Fruit fly (Drosophila melanogaster) whole organism, wandering third instar larva: ENCODE data around the gene CG32195.
A peak's percentile ranks its signal among the peaks of the same experiment; 100 is the strongest.

Experiments
- Abd-B ChIP-seq: fragments of >200 bp; optimal IDR thresholded peaks from 2 replicates; lab custom pipeline; 2017; ENCODE audit warnings: missing biosample characterization, missing genetic modification characterization
- CG32264 ChIP-seq: fragments of 200-800 bp; sonication (Bioruptor generic); optimal IDR thresholded peaks from 2 replicates; lab custom pipeline; 2016; ENCODE audit warnings: missing biosample characterization, missing genetic modification characterization
- CG9705 ChIP-seq: fragments of 200-800 bp; sonication (Bioruptor generic); optimal IDR thresholded peaks from 2 replicates; lab custom pipeline; 2018; ENCODE audit warnings: missing biosample characterization, mild to moderate bottlenecking, missing genetic modification characterization
- CrebA ChIP-seq: fragments of 200-800 bp; sonication (Bioruptor generic); optimal IDR thresholded peaks from 2 replicates; lab custom pipeline; 2016; ENCODE audit warnings: missing biosample characterization, mild to moderate bottlenecking, missing genetic modification characterization, borderline replicate concordance
- Dfd ChIP-seq: fragments of >200 bp; optimal IDR thresholded peaks from 2 replicates; lab custom pipeline; 2017; ENCODE audit warnings: missing biosample characterization, missing genetic modification characterization
- Dif ChIP-seq: fragments of 200-275, 200-300 bp; sonication (Bioruptor generic); optimal IDR thresholded peaks from 2 replicates; lab custom pipeline; 2018; ENCODE audit warnings: missing biosample characterization, missing genetic modification characterization; ENCODE audit not compliant: partially characterized antibody
- HLH106 ChIP-seq: fragments of 200-800 bp; optimal IDR thresholded peaks from 3 replicates; lab custom pipeline; 2019; ENCODE audit warnings: missing biosample characterization, mild to moderate bottlenecking, missing genetic modification characterization, moderate library complexity
- Hnf4 ChIP-seq: fragments of 200-800 bp; sonication (Bioruptor generic); optimal IDR thresholded peaks from 2 replicates; lab custom pipeline; 2016; ENCODE audit warnings: missing biosample characterization, mild to moderate bottlenecking, missing genetic modification characterization
- Hr83 ChIP-seq: fragments of 200-300 bp; sonication (Bioruptor generic); optimal IDR thresholded peaks from 2 replicates; lab custom pipeline; 2016; ENCODE audit warnings: missing biosample characterization, mild to moderate bottlenecking, missing genetic modification characterization, moderate library complexity; ENCODE audit not compliant: poor library complexity, severe bottlenecking
- Jra ChIP-seq: sonication (Bioruptor generic); optimal IDR thresholded peaks from 2 replicates; lab custom pipeline; 2016; ENCODE audit warnings: missing biosample characterization, missing genetic modification characterization
- Mio ChIP-seq: sonication (Bioruptor generic); optimal IDR thresholded peaks from 2 replicates; lab custom pipeline; 2016; ENCODE audit warnings: missing biosample characterization, missing genetic modification characterization
- Myc ChIP-seq: fragments of >200 bp; optimal IDR thresholded peaks from 2 replicates; lab custom pipeline; 2017
- N ChIP-seq: fragments of >200 bp; optimal IDR thresholded peaks from 2 replicates; lab custom pipeline; 2018; ENCODE audit warnings: missing biosample characterization, missing external identifiers, missing genetic modification characterization
- OdsH ChIP-seq: fragments of 200-800 bp; sonication (Bioruptor generic); optimal IDR thresholded peaks from 2 replicates; lab custom pipeline; 2016; ENCODE audit warnings: missing biosample characterization, mild to moderate bottlenecking, missing genetic modification characterization
- Rel ChIP-seq, 2 experiments: fragments of 200-800 bp; sonication (Bioruptor generic) in 1 of 2; optimal IDR thresholded peaks; 2 replicates in 1 of 2; 3 replicates in 1 of 2; lab custom pipeline; 2016 to 2019; ENCODE audit warnings: mild to moderate bottlenecking in 2 of 2, missing biosample characterization in 2 of 2, missing genetic modification characterization in 2 of 2, moderate library complexity in 1 of 2
- Sp1 ChIP-seq: fragments of 200-800 bp; sonication (Bioruptor generic); optimal IDR thresholded peaks from 3 replicates; lab custom pipeline; 2019; ENCODE audit warnings: missing biosample characterization, mild to moderate bottlenecking, missing genetic modification characterization, moderate library complexity
- Vsx2 ChIP-seq: fragments of 200-300, 225-300 bp; sonication (Bioruptor generic); optimal IDR thresholded peaks from 2 replicates; lab custom pipeline; 2018; ENCODE audit warnings: missing biosample characterization, missing genetic modification characterization; ENCODE audit not compliant: partially characterized antibody
- br ChIP-seq: fragments of 200-800 bp; sonication (Bioruptor generic); optimal IDR thresholded peaks from 2 replicates; lab custom pipeline; 2016; ENCODE audit warnings: missing biosample characterization, missing genetic modification characterization
- brk ChIP-seq: fragments of 200-800 bp; sonication (Bioruptor generic); optimal IDR thresholded peaks from 2 replicates; lab custom pipeline; 2016; ENCODE audit warnings: missing biosample characterization, mild to moderate bottlenecking, missing genetic modification characterization
- dl ChIP-seq, 2 experiments: fragments of 175-275, 200-275 bp in 1 of 2; fragments of 200-275 bp in 1 of 2; sonication (Bioruptor generic); optimal IDR thresholded peaks; lab custom pipeline; 2018; ENCODE audit warnings: mild to moderate bottlenecking in 2 of 2, missing biosample characterization in 2 of 2, missing genetic modification characterization in 2 of 2, moderate library complexity in 2 of 2; ENCODE audit not compliant: partially characterized antibody in 2 of 2, insufficient read depth in 1 of 2
- dmrt93B ChIP-seq: fragments of 200-800 bp; sonication (Bioruptor generic); optimal IDR thresholded peaks from 2 replicates; lab custom pipeline; 2018; ENCODE audit warnings: missing biosample characterization, mild to moderate bottlenecking, missing genetic modification characterization
- dsf ChIP-seq: sonication (Bioruptor generic); optimal IDR thresholded peaks from 2 replicates; lab custom pipeline; 2016; ENCODE audit warnings: missing biosample characterization, missing genetic modification characterization, borderline replicate concordance
- ey ChIP-seq: fragments of 200-800 bp; sonication (Bioruptor generic); optimal IDR thresholded peaks from 2 replicates; lab custom pipeline; 2016; ENCODE audit warnings: missing biosample characterization, missing genetic modification characterization
- foxo ChIP-seq, 2 experiments: fragments of 200-800 bp; sonication (Bioruptor generic); optimal IDR thresholded peaks; 2 replicates in 1 of 2; 3 replicates in 1 of 2; lab custom pipeline; 2016 to 2017; ENCODE audit warnings: missing biosample characterization in 2 of 2, missing genetic modification characterization in 2 of 2
- fru ChIP-seq: fragments of 200-800 bp; sonication (Bioruptor generic); optimal IDR thresholded peaks from 3 replicates; lab custom pipeline; 2016; ENCODE audit warnings: missing biosample characterization, mild to moderate bottlenecking, missing genetic modification characterization
- h ChIP-seq: fragments of 200-800 bp; sonication (Bioruptor generic); optimal IDR thresholded peaks from 3 replicates; lab custom pipeline; 2016; ENCODE audit warnings: missing biosample characterization, mild to moderate bottlenecking, missing genetic modification characterization
- jim ChIP-seq: fragments of 175-275, 200-325 bp; sonication (Bioruptor generic); optimal IDR thresholded peaks from 2 replicates; lab custom pipeline; 2016; ENCODE audit warnings: missing biosample characterization, mild to moderate bottlenecking, missing genetic modification characterization
- lola ChIP-seq: fragments of >200 bp; optimal IDR thresholded peaks from 2 replicates; lab custom pipeline; 2017; ENCODE audit warnings: missing biosample characterization, missing genetic modification characterization
- pan ChIP-seq: fragments of >200 bp; optimal IDR thresholded peaks from 2 replicates; lab custom pipeline; 2017
- psq ChIP-seq: fragments of 200-800 bp; sonication (Bioruptor generic); optimal IDR thresholded peaks from 3 replicates; lab custom pipeline; 2017; ENCODE audit warnings: missing biosample characterization, mild to moderate bottlenecking, missing genetic modification characterization, moderate library complexity
- rgr ChIP-seq: fragments of 200-800 bp; sonication (Bioruptor generic); optimal IDR thresholded peaks from 3 replicates; lab custom pipeline; 2016; ENCODE audit warnings: missing biosample characterization, mild to moderate bottlenecking, missing genetic modification characterization
- sage ChIP-seq: fragments of 200-800 bp; sonication (Bioruptor generic); optimal IDR thresholded peaks from 2 replicates; lab custom pipeline; 2016; ENCODE audit warnings: missing biosample characterization, mild to moderate bottlenecking, missing genetic modification characterization
- sv ChIP-seq: fragments of 200-800 bp; sonication (Bioruptor generic); optimal IDR thresholded peaks from 3 replicates; lab custom pipeline; 2016; ENCODE audit warnings: missing biosample characterization, missing genetic modification characterization
- tai ChIP-seq: sonication (Bioruptor generic); optimal IDR thresholded peaks from 2 replicates; lab custom pipeline; 2016; ENCODE audit warnings: missing biosample characterization, missing genetic modification characterization
- woc ChIP-seq: sonication (Bioruptor generic); optimal IDR thresholded peaks from 2 replicates; lab custom pipeline; 2016; ENCODE audit warnings: missing biosample characterization, mild to moderate bottlenecking, missing genetic modification characterization

CG32195 gene

DNA sequence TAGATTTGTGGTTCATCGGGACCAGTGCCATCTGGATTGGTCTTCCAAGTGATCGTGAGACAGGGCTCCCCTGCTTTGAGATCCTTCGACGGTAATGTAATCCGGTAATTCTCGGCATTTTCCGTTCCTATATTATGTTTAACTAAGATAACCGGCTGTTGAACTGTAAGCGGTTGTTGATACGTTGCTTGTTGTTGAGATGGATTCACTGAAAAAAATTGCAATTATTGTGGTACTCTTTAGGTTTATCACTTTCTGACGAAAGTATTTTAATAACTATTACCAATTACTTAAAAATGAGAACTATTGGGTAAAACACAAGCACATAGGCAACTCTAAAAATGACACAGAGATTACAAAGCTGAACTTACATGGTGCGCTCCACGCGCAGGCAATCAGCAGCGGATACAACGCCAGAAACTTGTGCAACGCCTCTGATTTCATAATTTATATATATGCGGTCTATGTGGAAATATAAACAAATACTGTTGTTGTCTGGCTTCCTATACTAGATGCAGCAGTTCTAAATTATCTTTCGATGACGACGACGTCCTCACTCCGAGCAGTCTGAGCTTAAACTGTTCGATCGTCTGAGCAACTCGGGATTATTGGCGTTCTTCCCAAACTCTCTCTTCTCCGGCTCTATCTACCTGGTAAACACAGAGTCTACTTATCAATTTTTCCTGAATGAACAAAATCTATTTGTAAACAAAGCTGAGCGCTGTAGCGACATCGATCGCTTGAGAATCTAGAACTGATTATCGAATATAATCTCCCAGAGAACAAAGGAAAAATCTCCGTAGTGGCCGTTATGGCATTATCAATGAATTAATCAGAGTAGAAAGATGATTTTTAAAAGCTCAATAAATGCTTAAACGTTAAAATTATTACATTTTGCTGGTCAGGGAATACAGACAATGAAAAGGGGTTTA, 25.7 kb upstream of the CG32195 start, which contains the start of gene CG34253:
Gene CG34253, minus strand, starts transcription at position 567 of the 932 bp plus-strand sequence.
- TF ChIP-seq Hnf4 (GFP tag; lab: Kevin White, UChicago) = no peak
- peak; percentile 6 for TF ChIP-seq rgr
- TF ChIP-seq Rel (GFP tag; optimal IDR thresholded peaks at IDR 0.05; lab: Kevin White, UChicago) = no peak
- peak; percentile 79 for TF ChIP-seq Rel (tag; optimal IDR thresholded peaks at IDR 0.05; lab: Kevin White, UChicago)

DNA sequence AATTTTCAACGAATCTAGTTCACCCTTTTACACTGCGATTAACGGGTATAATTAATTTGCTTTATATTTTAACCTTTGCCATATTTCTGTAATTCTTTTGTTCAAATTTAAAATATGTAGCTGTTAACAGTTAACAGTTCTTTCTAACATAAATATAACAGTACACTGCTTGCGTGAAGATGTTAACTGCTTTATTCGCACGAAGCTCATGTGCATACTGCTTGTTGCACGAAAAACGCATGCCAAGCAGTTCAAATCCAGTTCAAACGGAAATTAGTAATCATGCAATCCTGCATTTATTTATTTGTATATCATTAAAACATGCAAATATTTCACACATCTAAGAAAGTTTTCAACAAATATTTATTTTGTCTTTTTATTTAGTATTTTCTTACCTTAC, 24.7 kb upstream of the CG32195 start:
- TF ChIP-seq rgr = no peak
- peak; percentile 88 for TF ChIP-seq N (GFP tag; lab: Kevin White, UChicago)
- TF ChIP-seq Myc = peak; percentile 43

DNA sequence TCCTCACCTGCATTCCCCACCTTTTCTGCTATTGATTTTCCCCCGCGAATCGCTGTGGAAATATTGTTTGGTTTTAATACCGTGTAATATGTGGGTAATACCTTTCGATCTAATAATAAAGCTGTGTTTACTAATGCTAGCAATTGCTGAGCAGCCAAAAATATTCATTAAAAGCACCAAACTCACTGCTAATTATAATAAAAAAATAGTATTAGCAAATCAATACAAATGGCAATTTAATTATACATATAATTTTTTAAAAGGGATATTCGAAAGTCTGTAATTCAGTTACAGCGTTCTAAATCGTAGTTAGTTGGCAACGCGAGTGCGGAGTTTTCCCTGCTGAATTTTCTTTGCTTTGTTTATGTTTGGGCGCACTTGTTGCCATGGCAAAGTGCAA, 18.9 kb upstream of the CG32195 start:
- no peak for TF ChIP-seq Jra (GFP tag; lab: Kevin White, UChicago)
- no peak for TF ChIP-seq N (GFP tag; lab: Kevin White, UChicago)
- TF ChIP-seq Dfd (GFP tag; lab: Kevin White, UChicago) = no peak
- TF ChIP-seq Sp1 = no peak
- no peak for TF ChIP-seq dmrt93B (GFP tag; lab: Kevin White, UChicago)
- TF ChIP-seq Hnf4 (GFP tag; lab: Kevin White, UChicago) = no peak
- TF ChIP-seq tai (GFP tag; lab: Kevin White, UChicago) = no peak
- no peak for TF ChIP-seq rgr
- no peak for TF ChIP-seq CG9705 (GFP tag; lab: Kevin White, UChicago)

DNA sequence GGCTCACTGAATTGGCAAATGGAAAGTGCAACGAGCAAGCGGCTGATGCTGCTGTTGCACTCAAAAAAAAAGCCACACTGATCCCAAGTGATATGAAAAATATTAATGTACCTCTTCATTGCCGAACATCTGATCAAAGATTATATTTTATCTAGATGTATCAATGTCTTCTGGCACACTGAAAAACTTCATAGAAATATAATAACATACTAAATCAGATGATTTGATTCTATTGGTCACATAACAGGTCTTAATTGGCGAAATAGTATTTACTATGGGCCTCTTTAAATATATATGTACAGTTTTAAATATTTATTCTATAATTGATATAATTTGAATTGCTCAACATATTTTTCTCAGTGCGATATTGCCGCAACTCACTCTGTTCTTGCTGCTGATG, 16.0 kb upstream of the CG32195 start:
- no peak for TF ChIP-seq tai (GFP tag; lab: Kevin White, UChicago)
- no peak for TF ChIP-seq Hnf4 (GFP tag; lab: Kevin White, UChicago)
- TF ChIP-seq br (GFP tag; lab: Kevin White, UChicago) = no peak
- no peak for TF ChIP-seq foxo (GFP tag; optimal IDR thresholded peaks at IDR 0.05; lab: Kevin White, UChicago)
- no peak for TF ChIP-seq Hr83 (GFP tag; lab: Kevin White, UChicago)
- no peak for TF ChIP-seq dl (GFP tag; optimal IDR thresholded peaks at IDR 0.05; lab: Kevin White, UChicago; ENCODE audit: insufficient read depth in 1 of 2, partially characterized antibody in 2 of 2)
- TF ChIP-seq Sp1 = no peak
- TF ChIP-seq OdsH (GFP tag; lab: Kevin White, UChicago) = no peak
- no peak for TF ChIP-seq h (GFP tag; lab: Kevin White, UChicago)
- no peak for TF ChIP-seq Abd-B (GFP tag; lab: Kevin White, UChicago)
- no peak for TF ChIP-seq fru (GFP tag; lab: Kevin White, UChicago)
- TF ChIP-seq ey (GFP tag; lab: Kevin White, UChicago) = no peak
- TF ChIP-seq brk = no peak
- no peak for TF ChIP-seq psq (GFP tag; lab: Kevin White, UChicago)
- TF ChIP-seq N (GFP tag; lab: Kevin White, UChicago) = no peak
- no peak for TF ChIP-seq Rel (GFP tag; optimal IDR thresholded peaks at IDR 0.05; lab: Kevin White, UChicago)
- TF ChIP-seq Rel (tag; optimal IDR thresholded peaks at IDR 0.05; lab: Kevin White, UChicago) = no peak
- no peak for TF ChIP-seq Vsx2
- no peak for TF ChIP-seq CrebA (GFP tag; lab: Kevin White, UChicago)
- TF ChIP-seq, all 38 proteins: peak for 0

DNA sequence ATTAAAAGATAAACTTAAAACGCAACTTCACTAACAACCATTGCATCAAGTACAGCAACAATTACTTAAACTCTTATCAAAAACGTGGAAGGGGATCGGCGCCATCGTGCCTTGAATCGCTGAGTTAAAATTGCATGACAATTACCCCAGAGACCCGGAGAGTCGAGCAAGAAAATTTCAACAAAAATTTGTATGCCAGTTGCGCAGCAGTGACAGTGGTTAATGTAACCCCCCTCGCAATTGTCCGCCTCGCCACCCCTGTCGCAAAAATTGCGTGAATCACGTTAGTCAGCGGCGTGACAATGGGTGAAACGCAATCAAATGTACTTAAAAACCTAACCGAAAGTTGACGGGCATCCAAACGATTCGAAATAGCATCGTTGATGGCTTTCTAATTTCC, 13.0 kb upstream of the CG32195 start:
- TF ChIP-seq CG32264 (no peak), sage (GFP tag; lab: Kevin White, UChicago) (no peak), fru (GFP tag; lab: Kevin White, UChicago) (peak; percentile 35), CrebA (GFP tag; lab: Kevin White, UChicago) (no peak), Abd-B (GFP tag; lab: Kevin White, UChicago) (no peak), Hnf4 (GFP tag; lab: Kevin White, UChicago) (no peak), Hr83 (GFP tag; lab: Kevin White, UChicago) (no peak), dl (GFP tag; optimal IDR thresholded peaks at IDR 0.05; lab: Kevin White, UChicago; ENCODE audit: insufficient read depth in 1 of 2, partially characterized antibody in 2 of 2) (no peak), brk (no peak), ey (GFP tag; lab: Kevin White, UChicago) (peak; percentile 46), Mio (GFP tag; lab: Kevin White, UChicago) (no peak), Dif (GFP tag; lab: Kevin White, UChicago) (no peak), jim (GFP tag; lab: Kevin White, UChicago) (no peak), sv (GFP tag; lab: Kevin White, UChicago) (no peak), Myc (no peak), Dfd (GFP tag; lab: Kevin White, UChicago) (no peak), OdsH (GFP tag; lab: Kevin White, UChicago) (peak; percentile 10), N (GFP tag; lab: Kevin White, UChicago) (no peak), psq (GFP tag; lab: Kevin White, UChicago) (no peak), rgr (peak; percentile 48), h (GFP tag; lab: Kevin White, UChicago) (peak; percentile 37), lola (GFP tag; lab: Kevin White, UChicago) (no peak), CG9705 (GFP tag; lab: Kevin White, UChicago) (no peak), dsf (GFP tag; lab: Kevin White, UChicago) (no peak), HLH106 (tag; lab: Kevin White, UChicago) (peak; percentile 24), pan (lab: Kevin White, UChicago) (no peak), woc (no peak), tai (GFP tag; lab: Kevin White, UChicago) (no peak), Vsx2 (no peak)
